Worm (Caenorhabditis elegans) whole organism, early embryonic: ENCODE measurements around the gene C56A3.5.

Experiments
- F13C5.2 ChIP-seq: sonication (generic microtip); optimal IDR thresholded peaks from 2 replicates; lab custom pipeline; 2017; ENCODE audit warnings: mild to moderate bottlenecking, missing genetic modification characterization, inconsistent platforms, missing compliant biosample characterization
- ama-1 ChIP-seq: fragments of 150-350 bp; optimal IDR thresholded peaks from 2 replicates; lab custom pipeline; 2014
- ceh-13 ChIP-seq: fragments of 200-800 bp; sonication (Bioruptor generic); optimal IDR thresholded peaks from 2 replicates; lab custom pipeline; 2018; ENCODE audit warnings: mild to moderate bottlenecking, missing genetic modification characterization, missing compliant biosample characterization
- flt-1 ChIP-seq: fragments of 200-800 bp; sonication (Bioruptor generic); IDR thresholded peaks from 2 replicates; pipeline ENCODE4 v1.3.6; 2022; ENCODE audit warnings: missing genetic modification characterization, missing compliant biosample characterization
- hmbx-1 ChIP-seq: sonication (generic microtip); optimal IDR thresholded peaks from 2 replicates; lab custom pipeline; 2016; ENCODE audit warnings: mild to moderate bottlenecking, missing genetic modification characterization, missing compliant biosample characterization
- pes-1 ChIP-seq: fragments of 200-800 bp; sonication (Bioruptor generic); IDR thresholded peaks from 2 replicates; pipeline ENCODE4 v1.3.6; 2022; ENCODE audit warnings: missing genetic modification reagents, missing genetic modification characterization, missing compliant biosample characterization
- scrt-1 ChIP-seq: fragments of 200-800 bp; sonication (Bioruptor generic); IDR thresholded peaks from 2 replicates; pipeline ENCODE4 v1.3.6; 2022; ENCODE audit warnings: missing genetic modification characterization, missing compliant biosample characterization
- tbx-11 ChIP-seq: fragments of 200-800 bp; sonication (Bioruptor generic); IDR thresholded peaks from 2 replicates; pipeline ENCODE4 v1.3.6; 2022; ENCODE audit warnings: missing genetic modification characterization, missing compliant biosample characterization

- TF ChIP-seq flt-1 (GFP tag; lab: Robert Waterston, UW) (no peak), ceh-13 (no peak), ama-1 (lab: Kevin White, UChicago) (no peak), tbx-11 (GFP tag; lab: Robert Waterston, UW) (no peak), pes-1 (GFP tag; lab: Robert Waterston, UW) (no peak), F13C5.2 (tag; lab: Kevin White, UChicago) (no peak), scrt-1 (GFP tag; lab: Robert Waterston, UW) (no peak), hmbx-1 (tag; lab: Kevin White, UChicago) (no peak)
Measured at ce11 chrV:13551601-13552000, at the start of gene C56A3.5, which contains the start of gene C56A3.4.
